Worm (Caenorhabditis elegans): ENCODE data around the gene Y116A8C.25.

DNA sequence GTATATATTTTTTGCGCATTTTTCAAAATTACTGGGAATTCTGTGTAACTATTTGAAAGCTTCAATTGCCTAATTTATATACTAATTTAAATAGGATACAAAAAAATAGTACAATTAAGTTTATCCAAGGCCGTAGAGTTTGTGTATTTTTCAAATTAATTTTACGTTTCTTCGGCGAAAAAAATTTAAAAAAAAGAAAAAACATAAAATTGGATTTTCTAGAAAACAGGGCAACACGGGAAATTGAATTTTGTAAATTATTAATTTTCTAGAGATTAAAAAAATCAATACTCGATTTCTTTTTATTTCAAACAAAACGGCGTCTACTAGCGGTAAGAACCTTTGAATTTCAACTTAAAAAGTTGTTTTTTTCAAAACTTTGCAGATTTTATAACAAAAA, 25.3 kb downstream of the Y116A8C.25 start, which contains the start of gene Y116A8C.23:
- TF ChIP-seq fos-1 (tag; optimal IDR thresholded peaks at IDR 0.05) (no peak), sea-2 (GFP tag; optimal IDR thresholded peaks at IDR 0.05) (no peak), lin-39 (tag; optimal IDR thresholded peaks at IDR 0.05) (no peak), egl-5 (tag; optimal IDR thresholded peaks at IDR 0.05) (no peak), pha-4 (tag; optimal IDR thresholded peaks at IDR 0.05) (no peak), unc-62 (GFP tag; optimal IDR thresholded peaks at IDR 0.05) (no peak), nhr-28 (tag; optimal IDR thresholded peaks at IDR 0.05) (no peak), eor-1 (tag; optimal IDR thresholded peaks at IDR 0.05) (no peak), lin-15B (tag; optimal IDR thresholded peaks at IDR 0.05) (no peak)

Data from whole organism, L3 larva.